Fruit fly (Drosophila melanogaster) whole organism: ENCODE data around the gene BBS8.

Source experiments
- Dll ChIP-seq: fragments of >200 bp; optimal IDR thresholded peaks from 2 replicates; lab custom pipeline; 2017
- EcR ChIP-seq, 2 experiments: fragments of >200 bp; optimal IDR thresholded peaks; 2 replicates each; lab custom pipeline; 2017; ENCODE audit warnings: missing biosample characterization in 2 of 2, missing genetic modification characterization in 2 of 2, missing genetic modification reagents in 2 of 2
- pan ChIP-seq: fragments of >200 bp; optimal IDR thresholded peaks from 2 replicates; lab custom pipeline; 2017
- psq ChIP-seq: fragments of >200 bp; optimal IDR thresholded peaks from 2 replicates; lab custom pipeline; 2017
- usp ChIP-seq: fragments of >200 bp; optimal IDR thresholded peaks from 2 replicates; lab custom pipeline; 2017; ENCODE audit warnings: missing biosample characterization, missing genetic modification characterization, mixed read lengths

DNA sequence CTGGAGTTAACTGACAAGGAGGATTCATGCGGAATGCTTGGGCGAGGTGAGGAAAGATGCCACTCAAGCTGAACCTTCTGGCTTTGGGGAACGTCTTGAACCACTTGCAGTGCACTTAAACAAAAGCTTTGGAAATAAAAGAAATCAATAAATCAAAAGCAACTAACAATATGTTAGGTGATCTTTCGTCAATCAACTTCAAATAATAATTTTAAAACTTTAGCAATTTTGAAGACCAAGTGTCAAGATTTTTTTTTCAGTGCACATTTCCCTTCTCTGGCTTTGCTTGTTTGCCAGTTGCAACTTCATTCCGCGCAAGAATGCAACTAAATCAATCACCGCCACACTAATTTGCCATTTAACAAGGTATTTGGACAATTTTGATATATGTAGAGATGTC lies 39.9 kb upstream of the BBS8 start:
- no peak for TF ChIP-seq usp (GFP tag; lab: Kevin White, UChicago)
- no peak for TF ChIP-seq pan (lab: Kevin White, UChicago)
- TF ChIP-seq psq (lab: Kevin White, UChicago), result no peak
- TF ChIP-seq EcR (GFP tag; optimal IDR thresholded peaks at IDR 0.05; lab: Kevin White, UChicago), result no peak
- TF ChIP-seq Dll (lab: Kevin White, UChicago), result no peak
